Worm (Caenorhabditis elegans) whole organism, late embryonic: ENCODE measurements around the gene coq-8.

ENCODE experiments used
- hlh-13 ChIP-seq: fragments of 200-800 bp; sonication (Bioruptor generic); optimal IDR thresholded peaks from 2 replicates; lab custom pipeline; 2018; ENCODE audit warnings: mild to moderate bottlenecking, missing genetic modification characterization, missing compliant biosample characterization
- pax-1 ChIP-seq: fragments of 150-350 bp; optimal IDR thresholded peaks from 2 replicates; lab custom pipeline; 2014; ENCODE audit warnings: missing biosample characterization, missing genetic modification characterization
- sox-4 ChIP-seq: sonication (generic microtip); optimal IDR thresholded peaks from 2 replicates; lab custom pipeline; 2017; ENCODE audit warnings: mild to moderate bottlenecking, missing genetic modification characterization, inconsistent platforms, missing compliant biosample characterization

- TF ChIP-seq pax-1, result no peak
- no peak for TF ChIP-seq sox-4 (tag; lab: Kevin White, UChicago)
- no peak for TF ChIP-seq hlh-13 (GFP tag; lab: Kevin White, UChicago)
These were observed 3.5 kb downstream of the coq-8 start, which contains the start of gene C35D10.17 for ce11 chrIII:4866762-4867161.
